Fruit fly (Drosophila melanogaster) whole organism, prepupa: ENCODE measurements around the gene Usp1.

Source experiments
- Blimp-1 ChIP-seq: fragments of 200-800 bp; sonication (Bioruptor generic); optimal IDR thresholded peaks from 3 replicates; lab custom pipeline; 2017; ENCODE audit warnings: missing biosample characterization, missing genetic modification characterization, mild to moderate bottlenecking, moderate library complexity, missing genetic modification reagents
- CG10631 ChIP-seq: fragments of 200-800 bp; sonication (Bioruptor generic); optimal IDR thresholded peaks from 2 replicates; lab custom pipeline; 2016; ENCODE audit warnings: missing biosample characterization, missing genetic modification characterization
- CG10669 ChIP-seq: fragments of 200-800 bp; sonication (Bioruptor generic); optimal IDR thresholded peaks from 3 replicates; lab custom pipeline; 2018; ENCODE audit warnings: missing biosample characterization, mild to moderate bottlenecking, missing genetic modification characterization, moderate library complexity
- CG11762 ChIP-seq: fragments of 200-800 bp; sonication (Bioruptor generic); optimal IDR thresholded peaks from 3 replicates; lab custom pipeline; 2016; ENCODE audit warnings: missing biosample characterization, missing genetic modification characterization; ENCODE audit not compliant: insufficient read depth
- CG11902 ChIP-seq: fragments of 200-800 bp; sonication (Bioruptor generic); optimal IDR thresholded peaks from 3 replicates; lab custom pipeline; 2016; ENCODE audit warnings: missing biosample characterization, missing genetic modification characterization
- CG16779 ChIP-seq: fragments of 200-800 bp; sonication (Bioruptor generic); optimal IDR thresholded peaks from 3 replicates; lab custom pipeline; 2017; ENCODE audit warnings: missing biosample characterization, mild to moderate bottlenecking, missing genetic modification characterization
- CG3032 ChIP-seq: fragments of 200-800 bp; optimal IDR thresholded peaks from 2 replicates; lab custom pipeline; 2019; ENCODE audit warnings: missing biosample characterization, mild to moderate bottlenecking, missing genetic modification characterization, moderate library complexity
- CG31627 ChIP-seq: fragments of 200-800 bp; sonication (Bioruptor generic); optimal IDR thresholded peaks from 3 replicates; lab custom pipeline; 2016; ENCODE audit warnings: missing biosample characterization, missing genetic modification characterization
- CG32006 ChIP-seq: fragments of 200-800 bp; sonication (Bioruptor generic); optimal IDR thresholded peaks from 3 replicates; lab custom pipeline; 2017; ENCODE audit warnings: missing biosample characterization, mild to moderate bottlenecking, missing genetic modification characterization
- CG3919 ChIP-seq: fragments of 200-800 bp; sonication (Bioruptor generic); optimal IDR thresholded peaks from 3 replicates; lab custom pipeline; 2016; ENCODE audit warnings: missing biosample characterization, missing genetic modification characterization
- CG4318 ChIP-seq: fragments of 200-800 bp; sonication (Bioruptor generic); optimal IDR thresholded peaks from 3 replicates; lab custom pipeline; 2017; ENCODE audit warnings: missing biosample characterization, mild to moderate bottlenecking, missing genetic modification characterization
- CG6163 ChIP-seq: fragments of 200-800 bp; sonication (Bioruptor generic); IDR thresholded peaks from 3 replicates; pipeline ENCODE4 v1.3.6; 2022; ENCODE audit warnings: missing biosample characterization, missing genetic modification characterization
- CG6276 ChIP-seq: fragments of 200-800 bp; sonication (Bioruptor generic); optimal IDR thresholded peaks from 2 replicates; lab custom pipeline; 2017; ENCODE audit warnings: missing biosample characterization, mild to moderate bottlenecking, missing genetic modification characterization
- CG6792 ChIP-seq: fragments of 200-800 bp; sonication (Bioruptor generic); optimal IDR thresholded peaks from 3 replicates; lab custom pipeline; 2016; ENCODE audit warnings: missing biosample characterization, missing genetic modification characterization
- CG6808 ChIP-seq: fragments of 200-800 bp; sonication (Bioruptor generic); optimal IDR thresholded peaks from 3 replicates; lab custom pipeline; 2017; ENCODE audit warnings: missing biosample characterization, missing genetic modification characterization, mild to moderate bottlenecking, moderate library complexity, missing genetic modification reagents
- CG6854 ChIP-seq: fragments of 200-800 bp; sonication (Bioruptor generic); optimal IDR thresholded peaks from 2 replicates; lab custom pipeline; 2017; ENCODE audit warnings: missing biosample characterization, mild to moderate bottlenecking, missing genetic modification characterization
- CG8119 ChIP-seq: fragments of 200-800 bp; sonication (Bioruptor generic); IDR thresholded peaks from 3 replicates; pipeline ENCODE4 v1.3.6; 2022; ENCODE audit warnings: missing biosample characterization, missing genetic modification characterization
- CG8319 ChIP-seq: fragments of 200-800 bp; sonication (Bioruptor generic); optimal IDR thresholded peaks from 3 replicates; lab custom pipeline; 2016; ENCODE audit warnings: missing biosample characterization, missing genetic modification characterization
- CG8632 ChIP-seq: fragments of 200-800 bp; sonication (Bioruptor generic); optimal IDR thresholded peaks from 3 replicates; lab custom pipeline; 2016; ENCODE audit warnings: missing biosample characterization, missing genetic modification characterization
- CG9139 ChIP-seq: fragments of 200-800 bp; sonication (Bioruptor generic); optimal IDR thresholded peaks from 3 replicates; lab custom pipeline; 2017; ENCODE audit warnings: missing biosample characterization, mild to moderate bottlenecking, missing genetic modification characterization
- Eip75B ChIP-seq: fragments of 200-800 bp; sonication (Bioruptor generic); optimal IDR thresholded peaks from 3 replicates; lab custom pipeline; 2016; ENCODE audit warnings: missing biosample characterization, missing genetic modification characterization
- Eip78C ChIP-seq: fragments of 200-800 bp; sonication (Bioruptor generic); peaks from one replicate; lab custom pipeline; 2016; ENCODE audit warnings: missing biosample characterization, missing genetic modification characterization
- Eip93F ChIP-seq: fragments of 200-800 bp; sonication (Bioruptor generic); optimal IDR thresholded peaks from 2 replicates; lab custom pipeline; 2016; ENCODE audit warnings: missing biosample characterization, mild to moderate bottlenecking, missing genetic modification characterization
- Ets96B ChIP-seq: fragments of 200-800 bp; optimal IDR thresholded peaks from 2 replicates; lab custom pipeline; 2019; ENCODE audit warnings: missing biosample characterization, mild to moderate bottlenecking, missing genetic modification characterization, moderate library complexity
- Gug ChIP-seq: fragments of 200-800 bp; sonication (Bioruptor generic); IDR thresholded peaks from 2 replicates; pipeline ENCODE4 v1.3.6; 2022; ENCODE audit warnings: missing biosample characterization, missing genetic modification characterization
- Hr38 ChIP-seq: sonication (Bioruptor generic); optimal IDR thresholded peaks from 2 replicates; lab custom pipeline; 2016; ENCODE audit warnings: missing biosample characterization, missing genetic modification characterization
- Hr39 ChIP-seq: fragments of 200-800 bp; sonication (Bioruptor generic); optimal IDR thresholded peaks from 2 replicates; lab custom pipeline; 2016; ENCODE audit warnings: missing biosample characterization, missing genetic modification characterization
- Hr4 ChIP-seq: fragments of 200-800 bp; sonication (Bioruptor generic); optimal IDR thresholded peaks from 3 replicates; lab custom pipeline; 2016; ENCODE audit warnings: missing biosample characterization, missing genetic modification characterization
- Met ChIP-seq: fragments of 200-800 bp; sonication (Bioruptor generic); optimal IDR thresholded peaks from 3 replicates; lab custom pipeline; 2016; ENCODE audit warnings: missing biosample characterization, missing genetic modification characterization
- Sox102F ChIP-seq: fragments of 200-800 bp; sonication (Bioruptor generic); optimal IDR thresholded peaks from 2 replicates; lab custom pipeline; 2016; ENCODE audit warnings: missing biosample characterization, mild to moderate bottlenecking, missing genetic modification characterization
- acj6 ChIP-seq: fragments of 200-800 bp; sonication (Bioruptor generic); optimal IDR thresholded peaks from 3 replicates; lab custom pipeline; 2016; ENCODE audit warnings: missing biosample characterization, missing genetic modification characterization
- dac ChIP-seq: fragments of 200-800 bp; sonication (Bioruptor generic); optimal IDR thresholded peaks from 2 replicates; lab custom pipeline; 2017; ENCODE audit warnings: missing biosample characterization, mild to moderate bottlenecking, missing genetic modification characterization
- dsx ChIP-seq: fragments of 200-800 bp; optimal IDR thresholded peaks from 3 replicates; lab custom pipeline; 2019; ENCODE audit warnings: missing biosample characterization, mild to moderate bottlenecking, missing genetic modification characterization, moderate library complexity; ENCODE audit not compliant: poor library complexity, severe bottlenecking
- eg ChIP-seq: fragments of 200-800 bp; sonication (Bioruptor generic); IDR thresholded peaks from 3 replicates; pipeline ENCODE4 v1.3.6; 2022; ENCODE audit warnings: missing biosample characterization, missing genetic modification characterization
- fd85E ChIP-seq: fragments of 200-800 bp; sonication (Bioruptor generic); optimal IDR thresholded peaks from 3 replicates; lab custom pipeline; 2016; ENCODE audit warnings: missing biosample characterization, missing genetic modification characterization
- fkh ChIP-seq: fragments of 200-800 bp; sonication (Bioruptor generic); optimal IDR thresholded peaks from 3 replicates; lab custom pipeline; 2017; ENCODE audit warnings: missing biosample characterization, mild to moderate bottlenecking, missing genetic modification characterization, moderate library complexity
- net ChIP-seq: fragments of 200-800 bp; sonication (Bioruptor generic); optimal IDR thresholded peaks from 3 replicates; lab custom pipeline; 2016; ENCODE audit warnings: missing biosample characterization, missing genetic modification characterization
- pdm3 ChIP-seq: fragments of 200-800 bp; sonication (Bioruptor generic); optimal IDR thresholded peaks from 3 replicates; lab custom pipeline; 2016; ENCODE audit warnings: missing biosample characterization, missing genetic modification characterization
- salr ChIP-seq, 2 experiments: fragments of 200-800 bp; sonication (Bioruptor generic); optimal IDR thresholded peaks; 3 replicates each; lab custom pipeline; 2016 to 2018; ENCODE audit warnings: missing biosample characterization in 2 of 2, missing genetic modification characterization in 2 of 2, mild to moderate bottlenecking in 1 of 2
- ss ChIP-seq, 2 experiments: fragments of 200-800 bp; sonication (Bioruptor generic); optimal IDR thresholded peaks; 2 replicates in 1 of 2; 3 replicates in 1 of 2; lab custom pipeline; 2017 to 2018; ENCODE audit warnings: mild to moderate bottlenecking in 2 of 2, missing biosample characterization in 2 of 2, missing genetic modification characterization in 2 of 2, moderate library complexity in 1 of 2
- topi ChIP-seq: fragments of 200-800 bp; sonication (Bioruptor generic); optimal IDR thresholded peaks from 3 replicates; lab custom pipeline; 2016; ENCODE audit warnings: missing biosample characterization, missing genetic modification characterization

Usp1 gene

DNA sequence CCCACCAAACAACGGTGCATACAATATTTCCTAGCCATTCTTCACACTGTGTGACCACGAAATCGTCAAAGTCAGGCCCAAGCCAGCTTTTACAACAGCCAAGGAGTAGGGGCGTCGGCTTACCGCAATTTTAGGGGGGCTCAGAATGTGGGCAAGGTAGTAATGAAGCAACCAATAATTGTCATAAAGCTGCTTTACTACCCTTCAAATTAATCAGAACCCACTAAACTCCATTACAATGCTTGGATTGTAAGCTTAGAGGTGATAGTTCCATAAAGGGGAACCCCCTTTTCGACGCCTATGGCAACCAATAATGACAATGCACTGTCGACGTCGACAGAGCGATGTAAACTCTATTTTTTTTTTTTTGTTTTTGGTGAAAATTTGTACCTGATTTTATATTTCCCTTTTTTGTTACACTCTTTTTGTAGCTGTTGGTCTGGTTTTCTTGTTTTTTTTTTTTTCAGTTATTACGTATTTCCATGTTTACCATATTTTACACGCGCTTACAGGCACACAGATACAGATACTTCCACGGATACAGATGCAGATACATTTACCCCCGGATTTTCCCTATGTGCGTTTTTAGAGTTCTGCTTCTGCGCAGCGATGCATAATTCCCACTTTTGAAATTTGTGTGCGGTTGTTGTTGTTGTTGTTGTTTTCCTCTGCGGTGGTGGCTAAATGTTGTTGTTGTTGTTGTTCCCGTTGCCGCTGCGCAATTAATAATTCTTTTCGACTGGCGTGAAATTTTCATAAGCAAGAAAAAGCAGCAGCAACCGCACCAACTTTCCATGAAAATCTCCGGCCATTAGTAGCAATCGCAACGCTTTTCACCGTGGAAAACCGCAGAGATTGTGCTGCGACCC lies 24.1 kb upstream of the Usp1 start (continued):
- no peak for TF ChIP-seq Sox102F
- peak; percentile 55 for TF ChIP-seq CG6276 (GFP tag; lab: Kevin White, UChicago)
- peak; percentile 50 for TF ChIP-seq CG6808
- TF ChIP-seq dsx = peak; percentile 18
- no peak for TF ChIP-seq CG31627
- no peak for TF ChIP-seq fkh (GFP tag; lab: Kevin White, UChicago)
- no peak for TF ChIP-seq Met
- no peak for TF ChIP-seq CG9139
- TF ChIP-seq CG3032 (tag; lab: Kevin White, UChicago) = peak; percentile 55
- TF ChIP-seq eg (GFP tag; lab: Robert Waterston, UW) = peak; percentile 76
- no peak for TF ChIP-seq CG8632 (GFP tag; lab: Kevin White, UChicago)
- TF ChIP-seq acj6 (GFP tag; lab: Kevin White, UChicago) = peak; percentile 54
- peak; percentile 71 for TF ChIP-seq net (GFP tag; lab: Kevin White, UChicago)
- no peak for TF ChIP-seq CG11762
- TF ChIP-seq Eip75B (GFP tag; lab: Kevin White, UChicago) = peak; percentile 24
- TF ChIP-seq CG16779 = peak; percentile 3

DNA sequence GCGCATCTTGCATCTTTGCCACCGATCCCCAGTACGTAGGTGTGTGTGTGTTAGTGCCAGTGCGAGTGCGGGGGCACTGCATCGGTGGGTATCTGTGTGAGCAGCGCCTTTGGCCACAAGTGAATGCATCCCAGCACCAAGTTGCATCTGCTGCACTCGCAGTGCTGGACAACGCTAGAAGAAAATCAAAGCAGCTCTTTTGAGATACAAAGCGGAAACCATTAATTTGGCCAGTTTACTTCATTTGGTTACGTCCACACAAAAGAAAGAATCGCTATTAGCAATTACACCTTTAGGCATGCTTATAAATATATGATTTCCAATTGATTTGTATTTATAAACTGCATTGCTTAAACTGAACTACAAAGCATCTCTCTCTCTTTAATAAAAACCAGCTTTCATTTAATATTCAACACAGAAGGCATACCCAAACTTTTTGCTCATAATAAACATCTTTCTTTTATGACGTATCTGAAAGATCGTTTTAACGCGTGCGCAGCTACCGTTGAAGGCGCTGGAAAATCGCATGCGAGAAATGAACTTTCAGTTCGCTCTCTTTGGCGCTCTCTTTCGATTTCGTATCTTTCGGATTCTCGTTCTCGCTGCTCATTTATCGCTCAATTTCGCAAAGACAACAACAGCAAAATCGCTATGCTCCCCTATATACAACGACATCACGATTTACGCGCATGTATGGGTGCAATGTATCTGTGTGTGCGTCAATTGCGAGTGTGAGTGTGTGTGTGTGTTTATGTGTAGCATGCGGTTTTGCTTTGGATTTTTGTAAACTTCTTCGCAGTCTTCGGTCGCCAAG lies 22.6 kb upstream of the Usp1 start:
- TF ChIP-seq pdm3 (GFP tag; lab: Kevin White, UChicago) = no peak
- peak; percentile 47 for TF ChIP-seq dsx
- no peak for TF ChIP-seq dac (GFP tag; lab: Kevin White, UChicago)
- TF ChIP-seq CG3919 = no peak
- TF ChIP-seq ss (GFP tag; optimal IDR thresholded peaks at IDR 0.05; lab: Kevin White, UChicago) = peak in 1 of 2 experiments; percentile 23
- peak; percentile 22 for TF ChIP-seq CG32006 (GFP tag; lab: Kevin White, UChicago)
- TF ChIP-seq CG3032 (tag; lab: Kevin White, UChicago) = no peak
- TF ChIP-seq Blimp-1 (GFP tag; lab: Kevin White, UChicago) = no peak
- no peak for TF ChIP-seq Hr39 (GFP tag; lab: Kevin White, UChicago)
- TF ChIP-seq Hr4 (GFP tag; lab: Kevin White, UChicago) = no peak
- TF ChIP-seq CG6808 = peak; percentile 33
- no peak for TF ChIP-seq CG16779
- no peak for TF ChIP-seq CG6792 (GFP tag; lab: Kevin White, UChicago)
- peak in 1 of 2 experiments; percentile 3 for TF ChIP-seq salr (GFP tag; optimal IDR thresholded peaks at IDR 0.05; lab: Kevin White, UChicago)
- no peak for TF ChIP-seq Hr38 (GFP tag; lab: Kevin White, UChicago)
- 0 out of 3 replicates have a peak, but pooled peaks have one; percentile 5 for TF ChIP-seq CG6163
- peak; percentile 64 for TF ChIP-seq Eip78C (GFP tag; lab: Kevin White, UChicago)
- no peak for TF ChIP-seq CG10631 (GFP tag; lab: Kevin White, UChicago)
- TF ChIP-seq, all 60 proteins: peak for 7

DNA sequence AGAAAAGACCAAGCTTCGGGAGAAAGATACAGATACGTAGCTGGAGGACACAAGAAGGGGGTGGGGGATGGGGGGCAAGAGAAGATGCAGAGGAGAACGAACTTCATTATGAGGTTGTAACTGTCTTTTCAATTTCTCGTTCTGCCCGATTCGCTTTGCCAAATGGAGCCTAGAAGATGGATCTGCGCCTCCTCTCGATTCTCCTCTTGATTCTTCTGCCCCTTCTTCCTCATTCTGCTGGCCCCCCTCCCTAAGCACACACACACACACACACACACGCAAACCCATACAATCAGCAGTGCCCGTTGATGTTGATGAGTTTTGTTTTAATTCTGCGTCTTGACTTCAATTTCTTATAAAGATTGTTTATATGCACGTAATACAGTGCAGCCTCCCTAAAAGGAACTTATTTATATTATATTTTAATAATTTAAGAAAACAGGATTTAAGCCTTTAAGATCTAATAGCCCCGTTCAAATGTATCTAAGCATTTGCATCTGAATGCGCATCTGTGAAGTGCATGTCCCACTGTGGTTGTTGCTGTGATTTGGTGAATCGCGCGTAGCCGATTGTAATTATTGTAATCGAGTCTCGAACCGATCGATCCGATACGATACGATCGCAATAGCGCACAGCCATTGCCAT lies 21.8 kb upstream of the Usp1 start:
- TF ChIP-seq CG9139 = peak; percentile 79
- TF ChIP-seq CG8319 = peak; percentile 69
- TF ChIP-seq CG11902 = peak; percentile 88
- TF ChIP-seq CG6854 (GFP tag; lab: Kevin White, UChicago) = peak; percentile 83
- peak; percentile 91 to 92 for TF ChIP-seq ss (GFP tag; optimal IDR thresholded peaks at IDR 0.05; lab: Kevin White, UChicago)
- peak; percentile 88 for TF ChIP-seq CG8119 (GFP tag; lab: Robert Waterston, UW)
- peak; percentile 92 for TF ChIP-seq CG32006 (GFP tag; lab: Kevin White, UChicago)
- TF ChIP-seq Hr4 (GFP tag; lab: Kevin White, UChicago) = peak; percentile 87
- TF ChIP-seq fd85E (GFP tag; lab: Kevin White, UChicago) = peak; percentile 6
- peak; percentile 96 for TF ChIP-seq CG6163
- TF ChIP-seq Ets96B = peak; percentile 94
- peak; percentile 83 for TF ChIP-seq CG4318
- TF ChIP-seq salr (GFP tag; optimal IDR thresholded peaks at IDR 0.05; lab: Kevin White, UChicago) = peak; percentile 56 to 88
- peak; percentile 91 for TF ChIP-seq CG6808
- peak; percentile 95 for TF ChIP-seq CG3032 (tag; lab: Kevin White, UChicago)
- peak; percentile 84 for TF ChIP-seq net (GFP tag; lab: Kevin White, UChicago)
- peak; percentile 76 for TF ChIP-seq CG31627
- TF ChIP-seq Gug (GFP tag; lab: Robert Waterston, UW) = peak; percentile 86
- TF ChIP-seq Eip93F (GFP tag; lab: Kevin White, UChicago) = peak; percentile 80
- peak; percentile 72 for TF ChIP-seq CG11762
- TF ChIP-seq Eip78C (GFP tag; lab: Kevin White, UChicago) = peak; percentile 96
- peak; percentile 91 for TF ChIP-seq dsx
- peak; percentile 94 for TF ChIP-seq CG10669 (GFP tag; lab: Kevin White, UChicago)
- TF ChIP-seq Hr38 (GFP tag; lab: Kevin White, UChicago) = no peak
- peak; percentile 84 for TF ChIP-seq topi
